Worm (Caenorhabditis elegans) whole organism, young adult: ENCODE data around the gene abu-1.

Experiments used
- B0035.1 ChIP-seq: sonication (generic microtip); optimal IDR thresholded peaks from 2 replicates; lab custom pipeline; 2016; ENCODE audit warnings: missing genetic modification characterization, mild to moderate bottlenecking, missing compliant biosample characterization, missing genotype, missing genetic modification reagents
- B0336.3 ChIP-seq: fragments of 200-800 bp; sonication (Bioruptor generic); IDR thresholded peaks from 2 replicates; pipeline ENCODE4 v1.3.6; 2022; ENCODE audit warnings: missing genetic modification characterization, missing compliant biosample characterization
- C17E4.6 ChIP-seq: fragments of 200-800 bp; sonication (Bioruptor generic); IDR thresholded peaks from 2 replicates; pipeline ENCODE4 v1.3.6; 2022; ENCODE audit warnings: missing genetic modification reagents, missing genetic modification characterization, missing compliant biosample characterization
- D2030.7 ChIP-seq: fragments of 200-800 bp; sonication (Bioruptor generic); IDR thresholded peaks from 2 replicates; pipeline ENCODE4 v1.3.6; 2022; ENCODE audit warnings: missing genetic modification reagents, missing genetic modification characterization, missing compliant biosample characterization
- F23B12.7 ChIP-seq: sonication (generic microtip); optimal IDR thresholded peaks from 2 replicates; lab custom pipeline; 2017; ENCODE audit warnings: missing genetic modification characterization, mild to moderate bottlenecking, missing compliant biosample characterization, antibody characterized with exemption, moderate library complexity; ENCODE audit not compliant: insufficient read depth
- F33H1.4 ChIP-seq: fragments of 200-800 bp; sonication (Bioruptor generic); IDR thresholded peaks from 2 replicates; pipeline ENCODE4 v1.3.6; 2022; ENCODE audit warnings: missing genetic modification reagents, missing genetic modification characterization, missing compliant biosample characterization
- K12H6.12 ChIP-seq: fragments of 200-800 bp; sonication (Bioruptor generic); optimal IDR thresholded peaks from 2 replicates; lab custom pipeline; 2018; ENCODE audit warnings: mild to moderate bottlenecking, missing genetic modification characterization, missing compliant biosample characterization
- Y95B8A.8 ChIP-seq: fragments of 200-800 bp; sonication (Bioruptor generic); IDR thresholded peaks from 2 replicates; pipeline ENCODE4 v1.3.6; 2022; ENCODE audit warnings: missing genetic modification reagents, missing genetic modification characterization, missing compliant biosample characterization
- ama-1 ChIP-seq, 3 experiments: fragments of 150-350 bp in 1 of 3; sonication (generic microtip) in 2 of 3; optimal IDR thresholded peaks; 2 replicates each; lab custom pipeline; 2014 to 2018; ENCODE audit warnings: missing biosample characterization in 2 of 3, missing genetic modification characterization in 2 of 3, missing genetic modification reagents in 2 of 3
- aptf-2 ChIP-seq: fragments of 200-800 bp; sonication (Bioruptor generic); conservative IDR thresholded peaks from 2 replicates; pipeline ENCODE4 v1.3.6; 2022; ENCODE audit warnings: missing genetic modification reagents, missing genetic modification characterization, missing compliant biosample characterization
- aptf-3 ChIP-seq: fragments of 200-800 bp; sonication (Bioruptor generic); IDR thresholded peaks from 2 replicates; pipeline ENCODE4 v1.3.6; 2022; ENCODE audit warnings: missing genetic modification characterization, missing compliant biosample characterization
- athp-1 ChIP-seq: sonication (generic microtip); optimal IDR thresholded peaks from 2 replicates; lab custom pipeline; 2017; ENCODE audit warnings: mild to moderate bottlenecking, missing genetic modification characterization, missing compliant biosample characterization
- attf-3 ChIP-seq: fragments of 200-800 bp; sonication (Bioruptor generic); conservative IDR thresholded peaks from 2 replicates; pipeline ENCODE4 v1.3.6; 2022; ENCODE audit warnings: missing genetic modification reagents, missing genetic modification characterization, missing compliant biosample characterization
- attf-5 ChIP-seq: fragments of 200-800 bp; sonication (Bioruptor generic); optimal IDR thresholded peaks from 2 replicates; lab custom pipeline; 2018; ENCODE audit warnings: mild to moderate bottlenecking, missing genetic modification characterization, missing compliant biosample characterization
- bed-2 ChIP-seq: fragments of 200-800 bp; sonication (Bioruptor generic); IDR thresholded peaks from 2 replicates; pipeline ENCODE4 v1.3.6; 2022; ENCODE audit warnings: missing genetic modification reagents, missing genetic modification characterization, missing compliant biosample characterization
- ccch-3 ChIP-seq: fragments of 200-800 bp; sonication (Bioruptor generic); optimal IDR thresholded peaks from 2 replicates; lab custom pipeline; 2018; ENCODE audit warnings: mild to moderate bottlenecking, missing genetic modification characterization, missing compliant biosample characterization
- cebp-1 ChIP-seq, 2 experiments: fragments of 200-800 bp in 1 of 2; sonication (Bioruptor generic) in 1 of 2; sonication (generic microtip) in 1 of 2; IDR thresholded peaks in 1 of 2; optimal IDR thresholded peaks in 1 of 2; 2 replicates each; pipeline versions ENCODE4 v1.3.6 to Lab custom; 2017 to 2022; ENCODE audit warnings: missing compliant biosample characterization in 2 of 2, missing genetic modification characterization in 2 of 2, mild to moderate bottlenecking in 1 of 2, missing genetic modification reagents in 1 of 2, moderate library complexity in 1 of 2
- ceh-27 ChIP-seq: fragments of 200-800 bp; sonication (Bioruptor generic); optimal IDR thresholded peaks from 2 replicates; lab custom pipeline; 2018; ENCODE audit warnings: mild to moderate bottlenecking, missing genetic modification characterization, moderate library complexity, missing compliant biosample characterization
- dpl-1 ChIP-seq: fragments of 150-350 bp; optimal IDR thresholded peaks from 2 replicates; lab custom pipeline; 2014; ENCODE audit warnings: missing biosample characterization, missing genetic modification reagents, missing genetic modification characterization
- egl-18 ChIP-seq: fragments of 200-800 bp; sonication (Bioruptor generic); IDR thresholded peaks from 2 replicates; pipeline ENCODE4 v1.3.6; 2022; ENCODE audit warnings: missing genetic modification reagents, missing genetic modification characterization, missing compliant biosample characterization
- him-1 ChIP-seq: sonication (generic microtip); optimal IDR thresholded peaks from 2 replicates; lab custom pipeline; 2016; ENCODE audit warnings: missing genotype, missing genetic modification reagents, missing genetic modification characterization, missing compliant biosample characterization
- hlh-26 ChIP-seq: fragments of 200-800 bp; sonication (Bioruptor generic); conservative IDR thresholded peaks from 2 replicates; pipeline ENCODE4 v1.3.6; 2022; ENCODE audit warnings: missing genetic modification reagents, missing genetic modification characterization, missing compliant biosample characterization
- hrde-1 ChIP-seq: sonication (generic microtip); optimal IDR thresholded peaks from 2 replicates; lab custom pipeline; 2016; ENCODE audit warnings: missing genetic modification characterization, mild to moderate bottlenecking, missing compliant biosample characterization, moderate library complexity, missing genotype, missing genetic modification reagents, borderline replicate concordance
- lag-1 ChIP-seq: fragments of 200-800 bp; sonication (Bioruptor generic); IDR thresholded peaks from 2 replicates; pipeline ENCODE4 v1.3.6; 2022; ENCODE audit warnings: missing genetic modification reagents, missing genetic modification characterization, missing compliant biosample characterization
- let-607 ChIP-seq, 2 experiments: fragments of 200-800 bp in 1 of 2; sonication (Bioruptor generic) in 1 of 2; sonication (generic microtip) in 1 of 2; optimal IDR thresholded peaks; 2 replicates each; lab custom pipeline; 2016 to 2018; ENCODE audit warnings: mild to moderate bottlenecking in 2 of 2, missing compliant biosample characterization in 2 of 2, missing genetic modification characterization in 2 of 2, moderate library complexity in 2 of 2, missing genotype in 1 of 2
- lsl-1 ChIP-seq: fragments of 200-800 bp; sonication (Bioruptor generic); optimal IDR thresholded peaks from 2 replicates; lab custom pipeline; 2018; ENCODE audit warnings: mild to moderate bottlenecking, missing genetic modification characterization, moderate library complexity, missing compliant biosample characterization
- madf-10 ChIP-seq: sonication (generic microtip); optimal IDR thresholded peaks from 2 replicates; lab custom pipeline; 2016; ENCODE audit warnings: mild to moderate bottlenecking, missing genetic modification characterization, missing compliant biosample characterization
- mcd-1 ChIP-seq: fragments of 200-800 bp; sonication (Bioruptor generic); IDR thresholded peaks from 2 replicates; pipeline ENCODE4 v1.3.6; 2022; ENCODE audit warnings: missing genetic modification reagents, missing genetic modification characterization, missing compliant biosample characterization
- mel-28 ChIP-seq: sonication (generic microtip); optimal IDR thresholded peaks from 2 replicates; lab custom pipeline; 2016; ENCODE audit warnings: borderline replicate concordance, mild to moderate bottlenecking, missing genetic modification characterization, missing compliant biosample characterization
- mes-4 ChIP-seq: sonication (generic microtip); optimal IDR thresholded peaks from 2 replicates; lab custom pipeline; 2016; ENCODE audit warnings: missing genotype, missing genetic modification characterization, missing compliant biosample characterization
- nfya-2 ChIP-seq: fragments of 200-800 bp; sonication (Bioruptor generic); IDR thresholded peaks from 2 replicates; pipeline ENCODE4 v1.3.6; 2022; ENCODE audit warnings: missing genetic modification reagents, missing genetic modification characterization, missing compliant biosample characterization
- nfyb-1 ChIP-seq: fragments of 200-800 bp; sonication (Bioruptor generic); IDR thresholded peaks from 2 replicates; pipeline ENCODE4 v1.3.6; 2022; ENCODE audit warnings: missing genetic modification reagents, missing genetic modification characterization, missing compliant biosample characterization
- nhr-120 ChIP-seq: fragments of 200-800 bp; sonication (Bioruptor generic); IDR thresholded peaks from 2 replicates; pipeline ENCODE4 v1.3.6; 2022; ENCODE audit warnings: missing genetic modification characterization, missing compliant biosample characterization
- pbrm-1 ChIP-seq: fragments of 200-800 bp; sonication (Bioruptor generic); IDR thresholded peaks from 2 replicates; pipeline ENCODE4 v1.3.6; 2022; ENCODE audit warnings: missing genetic modification reagents, missing genetic modification characterization, missing compliant biosample characterization
- rcor-1 ChIP-seq: fragments of 200-800 bp; sonication (Bioruptor generic); IDR thresholded peaks from 2 replicates; pipeline ENCODE4 v1.3.6; 2022; ENCODE audit warnings: missing genetic modification reagents, missing genetic modification characterization, missing compliant biosample characterization
- rec-8 ChIP-seq, 2 experiments: sonication (generic microtip); optimal IDR thresholded peaks; 2 replicates each; lab custom pipeline; 2016; ENCODE audit warnings: mild to moderate bottlenecking in 2 of 2, missing genetic modification characterization in 2 of 2, missing genetic modification reagents in 2 of 2, missing genotype in 2 of 2, missing biosample characterization in 1 of 2, missing compliant biosample characterization in 1 of 2, moderate library complexity in 1 of 2
- repo-1 ChIP-seq: sonication (generic microtip); optimal IDR thresholded peaks from 2 replicates; lab custom pipeline; 2017; ENCODE audit warnings: mild to moderate bottlenecking, missing genetic modification characterization, missing compliant biosample characterization
- sdz-38 ChIP-seq: sonication (generic microtip); optimal IDR thresholded peaks from 2 replicates; lab custom pipeline; 2016; ENCODE audit warnings: missing genotype, missing genetic modification characterization, missing compliant biosample characterization
- snpc-1.3 ChIP-seq: sonication (generic microtip); optimal IDR thresholded peaks from 2 replicates; lab custom pipeline; 2017; ENCODE audit warnings: missing genetic modification characterization, mild to moderate bottlenecking, missing compliant biosample characterization, antibody characterized with exemption, moderate library complexity, missing genotype, missing genetic modification reagents; ENCODE audit not compliant: insufficient read depth
- snpc-4 ChIP-seq, 5 experiments: fragments of 150-350 bp in 1 of 5; sonication (generic microtip) in 4 of 5; optimal IDR thresholded peaks; 2 replicates each; lab custom pipeline; 2014 to 2018; ENCODE audit warnings: missing genetic modification characterization in 5 of 5, missing biosample characterization in 3 of 5, antibody characterized with exemption in 2 of 5, mild to moderate bottlenecking in 2 of 5, missing compliant biosample characterization in 2 of 5, missing genotype in 2 of 5, moderate library complexity in 2 of 5, missing genetic modification reagents in 1 of 5
- sptf-2 ChIP-seq: fragments of 200-800 bp; sonication (Bioruptor generic); optimal IDR thresholded peaks from 2 replicates; lab custom pipeline; 2018; ENCODE audit warnings: mild to moderate bottlenecking, missing genetic modification characterization, missing compliant biosample characterization
- tbp1 ChIP-seq: fragments of 200-800 bp; sonication (Bioruptor generic); optimal IDR thresholded peaks from 2 replicates; lab custom pipeline; 2018; ENCODE audit warnings: mild to moderate bottlenecking, missing genetic modification characterization, missing compliant biosample characterization
- tlf-1 ChIP-seq: fragments of 200-800 bp; sonication (Bioruptor generic); optimal IDR thresholded peaks from 2 replicates; lab custom pipeline; 2018; ENCODE audit warnings: mild to moderate bottlenecking, missing genetic modification characterization, missing compliant biosample characterization
- ztf-18 ChIP-seq: sonication (generic microtip); optimal IDR thresholded peaks from 2 replicates; lab custom pipeline; 2016; ENCODE audit warnings: missing genotype, mild to moderate bottlenecking, missing genetic modification characterization, missing compliant biosample characterization
- ztf-26 ChIP-seq: sonication (generic microtip); optimal IDR thresholded peaks from 2 replicates; lab custom pipeline; 2017; ENCODE audit warnings: missing genetic modification characterization, missing compliant biosample characterization

abu-1 gene

DNA sequence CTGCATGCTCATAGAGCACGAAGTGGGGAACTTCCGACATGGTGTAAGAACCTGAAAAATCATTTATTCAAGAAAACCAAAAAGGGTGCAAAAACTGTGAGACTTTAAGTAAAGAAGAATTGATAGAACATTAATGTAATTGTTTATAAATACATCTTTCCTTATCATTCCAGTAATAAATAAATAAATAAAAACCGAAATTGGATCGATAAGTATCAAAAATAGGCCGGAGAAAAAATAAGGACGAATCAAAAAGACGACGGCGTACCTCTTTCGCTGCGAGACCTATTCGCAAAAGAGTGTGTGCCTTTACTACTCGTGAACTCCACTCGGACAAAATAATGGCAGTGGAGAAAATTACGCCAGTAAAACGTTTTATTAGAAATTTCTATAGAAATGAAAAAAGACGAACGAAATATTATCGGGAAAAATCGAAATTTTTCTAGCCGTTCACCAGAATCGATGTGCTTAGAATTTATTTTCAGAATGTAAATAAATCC is 28.6 kb downstream of the abu-1 start, which contains the start of gene nol-56 (continued):
- TF ChIP-seq nhr-120 (GFP tag; lab: Robert Waterston, UW) (no peak), aptf-2 (GFP tag; lab: Robert Waterston, UW) (no peak), B0035.1 (tag; lab: Kevin White, UChicago) (no peak), C17E4.6 (GFP tag; lab: Robert Waterston, UW) (no peak), ccch-3 (no peak), lsl-1 (GFP tag; lab: Kevin White, UChicago) (peak; percentile 53), F33H1.4 (GFP tag; lab: Robert Waterston, UW) (peak; percentile 95), snpc-1.3 (tag; lab: Kevin White, UChicago) (peak; percentile 33), mcd-1 (GFP tag; lab: Robert Waterston, UW) (peak; percentile 78), K12H6.12 (tag; lab: Kevin White, UChicago) (peak; percentile 24), athp-1 (tag; lab: Kevin White, UChicago) (peak; percentile 2), bed-2 (GFP tag; lab: Robert Waterston, UW) (peak; percentile 14; the same call in 1 of the 2 replicates), Y95B8A.8 (no peak), B0336.3 (GFP tag; lab: Robert Waterston, UW) (no peak), pbrm-1 (GFP tag; lab: Robert Waterston, UW) (peak; percentile 39; the same call in 1 of the 2 replicates), cebp-1 (GFP tag; IDR thresholded peaks at IDR 0.05; lab: Robert Waterston, UW) (no peak), cebp-1 (tag; optimal IDR thresholded peaks at IDR 0.05; lab: Kevin White, UChicago) (peak; percentile 53), madf-10 (peak; percentile 29), mes-4 (tag; lab: Kevin White, UChicago) (no peak), dpl-1 (GFP tag; lab: Kevin White, UChicago) (peak; percentile 60), sptf-2 (GFP tag; lab: Kevin White, UChicago) (no peak), F23B12.7 (no peak), ztf-26 (no peak), D2030.7 (GFP tag; lab: Robert Waterston, UW) (peak; percentile 53), ceh-27 (GFP tag; lab: Kevin White, UChicago) (peak; percentile 65), hrde-1 (peak; percentile 13), nfya-2 (no peak), ztf-18 (tag; lab: Kevin White, UChicago) (peak; percentile 64), rcor-1 (0 out of 2 replicates have a peak, but pooled peaks have one; percentile 15), sdz-38 (no peak), aptf-3 (no peak), mel-28 (tag; lab: Kevin White, UChicago) (no peak), attf-3 (peak; percentile 32; the same call in 1 of the 2 replicates), repo-1 (tag; lab: Kevin White, UChicago) (no peak), tlf-1 (GFP tag; lab: Kevin White, UChicago) (peak; percentile 48), attf-5 (GFP tag; lab: Kevin White, UChicago) (peak; percentile 63), ama-1 (optimal IDR thresholded peaks at IDR 0.05; lab: Kevin White, UChicago) (no peak), ama-1 (GFP tag; optimal IDR thresholded peaks at IDR 0.05; lab: Kevin White, UChicago) (no peak), tbp1 (GFP tag; lab: Kevin White, UChicago) (peak; percentile 47), hlh-26 (GFP tag; lab: Robert Waterston, UW) (no peak), rec-8 (tag; optimal IDR thresholded peaks at IDR 0.05; lab: Kevin White, UChicago) (no peak), egl-18 (GFP tag; lab: Robert Waterston, UW) (no peak), him-1 (tag; lab: Kevin White, UChicago) (no peak), let-607 (tag; optimal IDR thresholded peaks at IDR 0.05; lab: Kevin White, UChicago) (peak in 1 of 2 experiments; percentile 60), nfyb-1 (GFP tag; lab: Robert Waterston, UW) (0 out of 2 replicates have a peak, but pooled peaks have one; percentile 62), lag-1 (GFP tag; lab: Robert Waterston, UW) (no peak), snpc-4 (GFP tag; optimal IDR thresholded peaks at IDR 0.05; lab: Kevin White, UChicago) (peak; percentile 17), snpc-4 (tag; optimal IDR thresholded peaks at IDR 0.05; lab: Kevin White, UChicago) (peak in 3 of 4 experiments; percentile 41 to 50 (median 48))
